Fruit fly (Drosophila melanogaster): ENCODE results near the gene hoip.
A peak's percentile ranks its signal among the peaks of the same experiment; 100 is the strongest.

- TF ChIP-seq CG13204 (GFP tag; optimal IDR thresholded peaks at IDR 0.05) = peak; percentile 21
- TF ChIP-seq CG8159 (tag; optimal IDR thresholded peaks at IDR 0.05) = no peak
- peak; percentile 7 for TF ChIP-seq Snoo (tag; optimal IDR thresholded peaks at IDR 0.05)
- no peak for TF ChIP-seq D1 (tag; optimal IDR thresholded peaks at IDR 0.05)
- TF ChIP-seq gl (tag; optimal IDR thresholded peaks at IDR 0.05) = no peak
- TF ChIP-seq CG14655 (GFP tag; optimal IDR thresholded peaks at IDR 0.05) = no peak
- TF ChIP-seq CG8301 (tag; optimal IDR thresholded peaks at IDR 0.05) = no peak
Measured at dm6 chr2L:9698923-9699493, 583 bp upstream of the hoip start, which contains the start of gene Pka-C1.

Data from whole organism, pupa.